Worm (Caenorhabditis elegans): ENCODE data around the gene R02F2.7.

R02F2.7 gene

DNA sequence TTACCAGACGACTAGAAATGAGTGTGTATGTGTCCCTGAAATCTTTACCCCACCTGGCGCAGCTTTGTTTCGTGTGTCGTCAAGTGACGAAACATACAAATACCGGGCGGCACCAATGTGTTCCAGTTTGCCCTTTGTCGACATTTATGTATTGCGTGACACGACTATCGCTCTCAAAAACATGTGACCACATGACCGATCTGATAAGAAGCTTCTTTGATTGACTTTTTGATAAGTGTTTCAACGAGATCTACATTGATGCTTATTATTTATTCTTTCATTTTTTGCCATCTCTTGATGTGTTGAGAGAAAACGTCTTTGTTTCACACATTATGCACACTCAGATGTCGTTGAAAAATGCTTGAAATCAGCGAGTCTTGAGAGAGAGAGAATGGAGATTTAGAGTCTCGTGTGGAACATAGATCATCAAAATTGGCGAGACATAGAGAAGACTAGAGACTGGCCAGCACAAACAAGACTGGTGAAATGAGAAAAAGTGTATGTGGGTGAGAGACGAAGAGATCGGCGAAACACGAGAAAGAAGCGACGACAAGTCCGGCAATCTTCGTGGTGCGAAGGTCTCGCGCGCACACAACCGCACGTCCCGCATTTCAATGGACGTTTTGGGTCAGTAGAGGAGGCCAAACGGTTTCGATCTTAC, 19.5 kb upstream of the R02F2.7 start:
- TF ChIP-seq unc-62 (GFP tag; optimal IDR thresholded peaks at IDR 0.05): peak; percentile 70
- TF ChIP-seq unc-120 (tag; optimal IDR thresholded peaks at IDR 0.05; ENCODE audit: poor library complexity, severe bottlenecking): peak; percentile 64
- no peak for TF ChIP-seq pha-4 (tag; optimal IDR thresholded peaks at IDR 0.05)
- TF ChIP-seq snpc-4 (tag; optimal IDR thresholded peaks at IDR 0.05): no peak
- peak; percentile 53 for TF ChIP-seq hlh-1 (tag; optimal IDR thresholded peaks at IDR 0.05)
- peak; percentile 74 for TF ChIP-seq ces-1 (GFP tag; optimal IDR thresholded peaks at IDR 0.05)
- TF ChIP-seq nhr-237 (tag; optimal IDR thresholded peaks at IDR 0.05): peak; percentile 5
- TF ChIP-seq nhr-76 (tag; optimal IDR thresholded peaks at IDR 0.05): no peak
- TF ChIP-seq mep-1 (tag; optimal IDR thresholded peaks at IDR 0.05): peak; percentile 62
- peak; percentile 22 for TF ChIP-seq ham-2 (GFP tag; optimal IDR thresholded peaks at IDR 0.05)
- TF ChIP-seq elt-1 (tag; optimal IDR thresholded peaks at IDR 0.05; ENCODE audit: borderline replicate concordance, insufficient read depth): peak; percentile 86

DNA sequence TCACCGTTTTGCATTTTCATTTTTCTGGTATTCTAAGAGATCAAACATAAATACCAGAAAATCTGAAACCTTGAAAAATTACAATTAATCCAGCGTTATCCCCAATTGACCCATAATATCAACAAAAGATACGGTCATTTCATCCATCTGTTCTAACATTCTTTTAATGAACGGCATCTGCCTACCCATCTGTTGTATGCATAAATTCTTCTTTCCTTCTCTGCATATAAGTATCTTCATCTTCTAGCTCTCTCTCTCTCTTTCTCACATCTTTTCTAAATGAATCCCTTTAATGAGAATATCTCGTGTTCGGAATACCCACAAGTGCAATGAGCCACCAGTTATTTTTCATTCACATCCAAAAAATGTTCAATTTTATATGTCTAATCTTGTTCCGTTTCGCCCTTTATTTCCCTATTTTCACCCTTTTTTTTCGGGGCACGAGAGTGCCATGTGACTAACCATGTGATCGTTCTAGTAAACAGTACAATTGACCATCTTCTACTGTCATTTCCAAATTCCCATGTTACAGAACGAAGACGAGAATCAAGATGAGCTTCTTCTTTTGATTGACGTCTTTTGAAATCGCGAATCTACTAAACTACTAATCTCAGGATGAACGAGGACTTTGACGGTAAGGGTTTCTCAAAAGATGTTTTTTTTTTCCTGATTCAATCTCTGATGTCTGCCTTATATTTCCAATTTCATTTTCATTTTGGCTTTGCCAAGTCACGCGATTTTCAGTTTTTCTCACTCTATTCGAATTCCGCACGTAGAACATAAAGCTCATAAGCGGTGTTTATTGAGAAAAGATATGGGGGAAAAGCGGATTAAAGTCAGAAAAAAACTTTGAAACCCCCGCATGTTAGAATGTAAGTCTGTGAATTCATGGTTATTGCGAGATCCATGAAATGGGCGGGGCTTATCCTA, 18.1 kb upstream of the R02F2.7 start, which contains the start of gene R02F2.1:
TSS of gene R02F2.1 (plus strand) at position 528 of the 930 bp plus-strand sequence.
- TF ChIP-seq mls-2 (tag; optimal IDR thresholded peaks at IDR 0.05) (no peak), nhr-28 (tag; optimal IDR thresholded peaks at IDR 0.05) (no peak), ceh-39 (tag; optimal IDR thresholded peaks at IDR 0.05) (no peak), nhr-12 (tag; optimal IDR thresholded peaks at IDR 0.05) (no peak), tbx-8 (GFP tag; optimal IDR thresholded peaks at IDR 0.05) (no peak), nhr-76 (tag; optimal IDR thresholded peaks at IDR 0.05) (no peak), cnd-1 (tag; optimal IDR thresholded peaks at IDR 0.05) (peak; percentile 87), unc-39 (tag; optimal IDR thresholded peaks at IDR 0.05) (no peak), lin-32 (GFP tag; optimal IDR thresholded peaks at IDR 0.05) (peak; percentile 71), blmp-1 (tag; optimal IDR thresholded peaks at IDR 0.05) (no peak), unc-62 (GFP tag; optimal IDR thresholded peaks at IDR 0.05) (no peak), lsy-2 (tag; optimal IDR thresholded peaks at IDR 0.05) (no peak), mab-5 (tag; optimal IDR thresholded peaks at IDR 0.05) (no peak), ces-1 (GFP tag; optimal IDR thresholded peaks at IDR 0.05) (peak; percentile 84), sem-2 (GFP tag; optimal IDR thresholded peaks at IDR 0.05) (no peak), mep-1 (tag; optimal IDR thresholded peaks at IDR 0.05) (no peak), elt-3 (tag; optimal IDR thresholded peaks at IDR 0.05) (no peak), ceh-83 (GFP tag; optimal IDR thresholded peaks at IDR 0.05) (no peak), ztf-11 (tag; optimal IDR thresholded peaks at IDR 0.05) (no peak), flh-1 (GFP tag; optimal IDR thresholded peaks at IDR 0.05) (no peak), nhr-2 (tag; optimal IDR thresholded peaks at IDR 0.05) (peak; percentile 39), drap-1 (GFP tag; optimal IDR thresholded peaks at IDR 0.05) (no peak), bed-3 (GFP tag; optimal IDR thresholded peaks at IDR 0.05) (no peak), hlh-1 (tag; optimal IDR thresholded peaks at IDR 0.05) (no peak)

DNA sequence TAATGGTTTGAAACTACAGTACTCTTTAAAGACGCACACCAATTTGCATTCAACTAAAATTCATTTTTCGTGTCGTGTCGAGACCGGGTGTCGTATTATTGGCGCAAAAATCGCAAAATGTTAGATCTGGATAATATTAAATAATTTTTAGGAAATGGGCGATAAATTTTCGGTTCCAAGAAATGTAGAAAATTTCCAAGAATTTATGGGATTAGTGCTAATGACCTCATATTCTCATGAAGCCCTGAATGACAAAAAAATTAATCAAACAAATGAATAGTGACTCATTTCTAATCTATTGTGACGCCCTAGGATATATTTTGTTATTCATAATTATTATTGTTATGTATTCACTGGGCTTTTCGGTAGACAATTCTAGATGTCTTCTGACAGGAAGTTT, 17.2 kb upstream of the R02F2.7 start:
- TF ChIP-seq ceh-39 (tag; optimal IDR thresholded peaks at IDR 0.05): no peak
- TF ChIP-seq lin-13 (tag; optimal IDR thresholded peaks at IDR 0.05): no peak
- no peak for TF ChIP-seq nhr-28 (tag; optimal IDR thresholded peaks at IDR 0.05)
- TF ChIP-seq nhr-12 (tag; optimal IDR thresholded peaks at IDR 0.05): no peak
- TF ChIP-seq unc-39 (tag; optimal IDR thresholded peaks at IDR 0.05): no peak
- no peak for TF ChIP-seq sem-2 (GFP tag; optimal IDR thresholded peaks at IDR 0.05)
- no peak for TF ChIP-seq unc-120 (tag; optimal IDR thresholded peaks at IDR 0.05; ENCODE audit: poor library complexity, severe bottlenecking)
- no peak for TF ChIP-seq elt-1 (tag; optimal IDR thresholded peaks at IDR 0.05; ENCODE audit: borderline replicate concordance, insufficient read depth)
- no peak for TF ChIP-seq elt-3 (tag; optimal IDR thresholded peaks at IDR 0.05)
- no peak for TF ChIP-seq mls-2 (tag; optimal IDR thresholded peaks at IDR 0.05)
- no peak for TF ChIP-seq drap-1 (GFP tag; optimal IDR thresholded peaks at IDR 0.05)
- TF ChIP-seq lin-32 (GFP tag; optimal IDR thresholded peaks at IDR 0.05): no peak
- no peak for TF ChIP-seq M03D4.4 (tag; optimal IDR thresholded peaks at IDR 0.05)
- TF ChIP-seq ceh-83 (GFP tag; optimal IDR thresholded peaks at IDR 0.05): no peak
- no peak for TF ChIP-seq flh-1 (GFP tag; optimal IDR thresholded peaks at IDR 0.05)
- TF ChIP-seq ztf-11 (tag; optimal IDR thresholded peaks at IDR 0.05): no peak
- TF ChIP-seq snpc-4 (tag; optimal IDR thresholded peaks at IDR 0.05): no peak
- no peak for TF ChIP-seq mab-5 (tag; optimal IDR thresholded peaks at IDR 0.05)
- TF ChIP-seq bed-3 (GFP tag; optimal IDR thresholded peaks at IDR 0.05): no peak
